Fruit fly (Drosophila melanogaster) whole organism, pupa: ENCODE measurements around the gene Chrac-14.

Experiments
- CG10348 ChIP-seq: fragments of 200-800 bp; sonication (Bioruptor generic); IDR thresholded peaks from 2 replicates; pipeline ENCODE4 v1.3.6; 2022; ENCODE audit warnings: missing biosample characterization, missing genetic modification characterization
- CG12605 ChIP-seq: fragments of 200-800 bp; sonication (Bioruptor generic); IDR thresholded peaks from 2 replicates; pipeline ENCODE4 v1.3.6; 2022; ENCODE audit warnings: missing biosample characterization, missing genetic modification characterization
- CG13204 ChIP-seq: fragments of 200-800 bp; sonication (Bioruptor generic); optimal IDR thresholded peaks from 2 replicates; lab custom pipeline; 2018; ENCODE audit warnings: missing biosample characterization, mild to moderate bottlenecking, missing genetic modification characterization, moderate library complexity
- CG14655 ChIP-seq: fragments of 200-800 bp; sonication (Bioruptor generic); optimal IDR thresholded peaks from 3 replicates; lab custom pipeline; 2017; ENCODE audit warnings: mild to moderate bottlenecking, missing biosample characterization, missing genetic modification reagents, missing genetic modification characterization
- CG15710 ChIP-seq: fragments of 200-800 bp; sonication (Bioruptor generic); optimal IDR thresholded peaks from 2 replicates; lab custom pipeline; 2018; ENCODE audit warnings: missing biosample characterization, mild to moderate bottlenecking, missing genetic modification characterization, moderate library complexity
- CG17806 ChIP-seq: fragments of 200-800 bp; sonication (Bioruptor generic); optimal IDR thresholded peaks from 2 replicates; lab custom pipeline; 2018; ENCODE audit warnings: missing biosample characterization, mild to moderate bottlenecking, missing genetic modification characterization, moderate library complexity
- CG32121 ChIP-seq: fragments of 200-800 bp; sonication (Bioruptor generic); IDR thresholded peaks from 2 replicates; pipeline ENCODE4 v1.3.6; 2022; ENCODE audit warnings: missing biosample characterization, missing genetic modification characterization
- CG34367 ChIP-seq: fragments of 200-800 bp; sonication (Bioruptor generic); optimal IDR thresholded peaks from 2 replicates; lab custom pipeline; 2018; ENCODE audit warnings: missing biosample characterization, mild to moderate bottlenecking, missing genetic modification characterization
- CG4496 ChIP-seq: fragments of 200-800 bp; sonication (Bioruptor generic); IDR thresholded peaks from 3 replicates; pipeline ENCODE4 v1.3.6; 2022; ENCODE audit warnings: missing biosample characterization, missing genetic modification characterization
- CG8159 ChIP-seq: fragments of 200-800 bp; sonication (Bioruptor generic); optimal IDR thresholded peaks from 3 replicates; lab custom pipeline; 2018; ENCODE audit warnings: missing biosample characterization, mild to moderate bottlenecking, missing genetic modification characterization, moderate library complexity
- CG8301 ChIP-seq: fragments of 200-800 bp; sonication (Bioruptor generic); optimal IDR thresholded peaks from 2 replicates; lab custom pipeline; 2018; ENCODE audit warnings: missing biosample characterization, mild to moderate bottlenecking, missing genetic modification characterization
- CG9948 ChIP-seq: fragments of 200-800 bp; sonication (Bioruptor generic); optimal IDR thresholded peaks from 2 replicates; lab custom pipeline; 2018; ENCODE audit warnings: missing biosample characterization, mild to moderate bottlenecking, missing genetic modification characterization, moderate library complexity
- D1 ChIP-seq: fragments of 200-800 bp; sonication (Bioruptor generic); optimal IDR thresholded peaks from 2 replicates; lab custom pipeline; 2018; ENCODE audit warnings: missing biosample characterization, mild to moderate bottlenecking, missing genetic modification characterization, moderate library complexity
- EcR ChIP-seq: fragments of 200-800 bp; sonication (Bioruptor generic); optimal IDR thresholded peaks from 3 replicates; lab custom pipeline; 2019; ENCODE audit warnings: missing biosample characterization, missing genetic modification characterization, mild to moderate bottlenecking, moderate library complexity, missing genetic modification reagents
- Ets98B ChIP-seq: fragments of 200-800 bp; sonication (Bioruptor generic); IDR thresholded peaks from 2 replicates; pipeline ENCODE4 v1.3.6; 2022; ENCODE audit warnings: missing biosample characterization, missing genetic modification characterization
- Pif1A ChIP-seq: fragments of 200-800 bp; sonication (Bioruptor generic); optimal IDR thresholded peaks from 3 replicates; lab custom pipeline; 2016; ENCODE audit warnings: missing biosample characterization, missing genetic modification characterization
- Pif1B ChIP-seq: fragments of 200-800 bp; sonication (Bioruptor generic); optimal IDR thresholded peaks from 3 replicates; lab custom pipeline; 2016; ENCODE audit warnings: missing biosample characterization, missing genetic modification characterization
- Snoo ChIP-seq: fragments of 200-800 bp; sonication (Bioruptor generic); optimal IDR thresholded peaks from 3 replicates; lab custom pipeline; 2017; ENCODE audit warnings: missing biosample characterization, mild to moderate bottlenecking, missing genetic modification characterization, inconsistent platforms
- fd96Ca ChIP-seq: fragments of 200-800 bp; sonication (Bioruptor generic); IDR thresholded peaks from 3 replicates; pipeline ENCODE4 v1.3.6; 2022; ENCODE audit warnings: missing biosample characterization, missing genetic modification characterization
- gl ChIP-seq: fragments of 200-800 bp; sonication (Bioruptor generic); optimal IDR thresholded peaks from 2 replicates; lab custom pipeline; 2018; ENCODE audit warnings: missing biosample characterization, mild to moderate bottlenecking, missing genetic modification characterization
- rn ChIP-seq: fragments of 200-800 bp; sonication (Bioruptor generic); IDR thresholded peaks from 2 replicates; pipeline ENCODE4 v1.3.6; 2022; ENCODE audit warnings: missing biosample characterization, missing genetic modification characterization

Chrac-14 gene

DNA sequence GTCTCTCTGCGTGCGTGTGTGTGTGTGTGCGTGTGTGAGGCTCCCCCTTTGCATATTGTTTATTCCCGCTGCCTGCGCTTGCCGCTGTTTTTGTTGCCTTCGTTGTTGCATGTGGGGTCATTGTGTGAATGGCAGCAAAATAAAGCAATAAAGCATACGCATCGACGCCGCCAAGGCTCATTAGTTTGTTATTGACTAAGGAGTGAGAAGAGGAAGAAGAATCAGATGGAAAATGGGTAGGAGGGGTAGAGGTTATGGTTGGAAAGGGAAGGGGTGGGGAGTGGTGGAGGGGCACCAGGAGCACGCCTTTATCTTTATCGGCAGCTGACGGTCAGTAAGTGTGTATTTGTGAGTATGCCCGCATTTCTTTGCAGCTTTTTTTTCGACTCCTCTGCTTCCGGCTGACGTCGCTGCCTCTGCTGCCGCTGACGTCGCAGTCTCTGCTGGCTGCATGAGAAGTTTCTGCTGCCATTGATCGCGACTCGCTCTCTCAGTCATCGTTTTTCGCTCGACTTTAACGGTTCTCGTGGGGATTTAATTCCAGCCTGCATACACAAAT is 17.7 kb upstream of the Chrac-14 start:
- no peak for TF ChIP-seq CG10348
- no peak for TF ChIP-seq fd96Ca
- no peak for TF ChIP-seq rn (GFP tag; lab: Robert Waterston, UW)
- TF ChIP-seq CG12605: 0 out of 2 replicates have a peak, but pooled peaks have one; percentile 18
- TF ChIP-seq CG8301 (tag; lab: Kevin White, UChicago): no peak
- peak; percentile 1 for TF ChIP-seq CG14655 (GFP tag; lab: Kevin White, UChicago)
- TF ChIP-seq CG34367: no peak
- no peak for TF ChIP-seq CG32121 (GFP tag; lab: Robert Waterston, UW)
- TF ChIP-seq Pif1B (GFP tag; lab: Kevin White, UChicago): no peak
- TF ChIP-seq CG13204: peak; percentile 75
- TF ChIP-seq Snoo (tag; lab: Kevin White, UChicago): no peak
- TF ChIP-seq CG9948 (tag; lab: Kevin White, UChicago): no peak
- peak; percentile 43; the same call in 1 of the 3 replicates for TF ChIP-seq CG4496 (GFP tag; lab: Robert Waterston, UW)
- TF ChIP-seq D1: no peak
- TF ChIP-seq EcR (GFP tag; lab: Kevin White, UChicago): peak; percentile 94
- no peak for TF ChIP-seq Pif1A (GFP tag; lab: Kevin White, UChicago)
- peak; percentile 58 for TF ChIP-seq gl (tag; lab: Kevin White, UChicago)
- TF ChIP-seq CG15710 (tag; lab: Kevin White, UChicago): peak; percentile 28

DNA sequence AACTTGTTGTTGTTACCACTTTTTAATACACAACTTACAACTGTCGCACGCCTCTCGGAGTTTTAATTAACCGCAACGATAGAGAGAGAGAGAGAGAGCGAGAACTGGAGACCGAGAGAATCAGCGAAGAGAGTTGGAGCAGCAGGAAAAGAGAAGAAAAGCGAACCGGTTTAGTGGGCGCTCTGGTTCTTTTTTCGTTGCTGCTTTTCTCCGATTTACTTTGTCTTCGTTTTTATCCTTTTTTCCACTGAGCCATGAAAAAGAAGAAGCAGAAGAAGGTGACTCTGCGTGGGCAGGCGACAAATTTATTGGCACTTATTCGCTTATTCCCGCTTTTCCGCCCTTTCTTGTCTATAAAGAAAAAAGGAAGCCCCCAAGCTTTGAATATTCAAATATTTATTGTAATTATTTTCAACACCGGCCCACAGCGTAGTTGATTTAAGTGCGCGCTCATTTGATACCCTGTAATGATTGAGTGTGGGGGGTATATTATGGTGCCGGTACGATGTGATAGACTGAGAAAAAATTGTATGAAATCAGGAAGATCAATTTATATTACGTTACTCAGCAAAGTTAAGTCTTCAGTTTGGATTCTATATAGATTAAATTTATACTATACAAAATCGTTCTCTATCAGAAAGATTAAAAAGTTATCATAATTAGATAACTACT is 16.8 kb upstream of the Chrac-14 start:
- peak; percentile 7 for TF ChIP-seq CG8301 (tag; lab: Kevin White, UChicago)
- TF ChIP-seq rn (GFP tag; lab: Robert Waterston, UW): no peak
- TF ChIP-seq CG17806 (tag; lab: Kevin White, UChicago): peak; percentile 24
- peak; percentile 66 for TF ChIP-seq CG13204
- peak; percentile 22 for TF ChIP-seq CG14655 (GFP tag; lab: Kevin White, UChicago)
- TF ChIP-seq gl (tag; lab: Kevin White, UChicago): peak; percentile 69
- peak; percentile 38 for TF ChIP-seq CG8159
- TF ChIP-seq CG4496 (GFP tag; lab: Robert Waterston, UW): peak; percentile 57; the same call in 1 of the 3 replicates
- TF ChIP-seq Snoo (tag; lab: Kevin White, UChicago): no peak
- peak; percentile 31 for TF ChIP-seq EcR (GFP tag; lab: Kevin White, UChicago)
- no peak for TF ChIP-seq CG32121 (GFP tag; lab: Robert Waterston, UW)
- TF ChIP-seq Pif1B (GFP tag; lab: Kevin White, UChicago): peak; percentile 6
- TF ChIP-seq Pif1A (GFP tag; lab: Kevin White, UChicago): peak; percentile 47
- no peak for TF ChIP-seq CG9948 (tag; lab: Kevin White, UChicago)
- peak; percentile 11 for TF ChIP-seq CG15710 (tag; lab: Kevin White, UChicago)
- no peak for TF ChIP-seq D1
- TF ChIP-seq CG34367: peak; percentile 43
- no peak for TF ChIP-seq Ets98B (GFP tag; lab: Robert Waterston, UW)
- no peak for TF ChIP-seq CG10348
- TF ChIP-seq CG12605: peak; percentile 36; the same call in 1 of the 2 replicates
- TF ChIP-seq fd96Ca: no peak
- TF ChIP-seq, all 21 proteins: peak for 13

DNA sequence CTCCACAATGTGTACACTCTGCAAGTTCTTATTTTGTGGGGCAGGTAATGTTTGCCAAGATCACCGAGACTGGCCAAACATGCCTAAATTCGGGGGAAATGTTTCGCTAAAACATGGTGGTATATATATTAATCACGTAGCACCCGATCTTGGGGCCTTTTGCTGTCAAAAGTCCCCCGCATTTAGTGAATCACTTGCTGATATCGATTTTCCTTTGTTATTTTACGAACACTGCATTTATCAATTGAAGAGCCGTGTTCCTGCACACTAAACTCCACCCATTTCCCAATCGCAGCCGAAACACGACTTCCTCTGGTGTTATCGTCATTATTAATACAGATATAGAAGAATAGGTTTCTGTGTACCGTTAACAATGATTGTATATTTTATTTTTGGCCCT is 15.5 kb upstream of the Chrac-14 start:
- no peak for TF ChIP-seq fd96Ca
- TF ChIP-seq Snoo (tag; lab: Kevin White, UChicago): no peak
- TF ChIP-seq CG8301 (tag; lab: Kevin White, UChicago): no peak
- no peak for TF ChIP-seq rn (GFP tag; lab: Robert Waterston, UW)
- no peak for TF ChIP-seq EcR (GFP tag; lab: Kevin White, UChicago)
- no peak for TF ChIP-seq gl (tag; lab: Kevin White, UChicago)
- TF ChIP-seq CG10348: no peak
- TF ChIP-seq D1: no peak
- TF ChIP-seq CG13204: no peak
- TF ChIP-seq CG15710 (tag; lab: Kevin White, UChicago): no peak
- TF ChIP-seq Pif1B (GFP tag; lab: Kevin White, UChicago): no peak
- TF ChIP-seq CG17806 (tag; lab: Kevin White, UChicago): no peak
- TF ChIP-seq CG9948 (tag; lab: Kevin White, UChicago): no peak
- no peak for TF ChIP-seq CG8159
- no peak for TF ChIP-seq Ets98B (GFP tag; lab: Robert Waterston, UW)

DNA sequence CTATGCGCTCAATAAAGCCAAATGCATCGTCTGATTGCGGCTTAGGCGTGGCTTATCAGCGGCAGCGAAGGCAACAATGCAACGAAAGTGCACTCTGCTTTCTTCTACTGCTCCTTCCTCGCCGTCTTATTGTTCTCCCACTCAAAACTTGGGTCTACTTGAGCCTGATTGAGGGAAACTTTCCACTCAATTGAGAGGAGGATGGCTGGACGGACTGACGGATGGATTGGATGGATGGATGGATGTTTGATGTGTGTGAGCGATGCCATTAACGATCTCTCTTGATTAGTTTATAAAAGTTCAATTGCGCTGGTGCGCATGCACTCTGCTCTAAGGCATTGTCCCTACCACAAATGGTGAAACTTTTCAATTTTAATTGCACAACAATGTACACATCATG is 14.2 kb upstream of the Chrac-14 start:
- no peak for TF ChIP-seq CG14655 (GFP tag; lab: Kevin White, UChicago)
- TF ChIP-seq Pif1B (GFP tag; lab: Kevin White, UChicago): no peak
- no peak for TF ChIP-seq CG8159
- no peak for TF ChIP-seq CG4496 (GFP tag; lab: Robert Waterston, UW)
- no peak for TF ChIP-seq gl (tag; lab: Kevin White, UChicago)
- no peak for TF ChIP-seq D1
- no peak for TF ChIP-seq CG34367
- TF ChIP-seq CG8301 (tag; lab: Kevin White, UChicago): no peak
- TF ChIP-seq CG15710 (tag; lab: Kevin White, UChicago): no peak
- TF ChIP-seq CG9948 (tag; lab: Kevin White, UChicago): no peak
- TF ChIP-seq CG17806 (tag; lab: Kevin White, UChicago): no peak
- no peak for TF ChIP-seq Ets98B (GFP tag; lab: Robert Waterston, UW)
- no peak for TF ChIP-seq CG10348
- TF ChIP-seq CG13204: no peak
- TF ChIP-seq Pif1A (GFP tag; lab: Kevin White, UChicago): no peak
- TF ChIP-seq Snoo (tag; lab: Kevin White, UChicago): no peak
- no peak for TF ChIP-seq EcR (GFP tag; lab: Kevin White, UChicago)

DNA sequence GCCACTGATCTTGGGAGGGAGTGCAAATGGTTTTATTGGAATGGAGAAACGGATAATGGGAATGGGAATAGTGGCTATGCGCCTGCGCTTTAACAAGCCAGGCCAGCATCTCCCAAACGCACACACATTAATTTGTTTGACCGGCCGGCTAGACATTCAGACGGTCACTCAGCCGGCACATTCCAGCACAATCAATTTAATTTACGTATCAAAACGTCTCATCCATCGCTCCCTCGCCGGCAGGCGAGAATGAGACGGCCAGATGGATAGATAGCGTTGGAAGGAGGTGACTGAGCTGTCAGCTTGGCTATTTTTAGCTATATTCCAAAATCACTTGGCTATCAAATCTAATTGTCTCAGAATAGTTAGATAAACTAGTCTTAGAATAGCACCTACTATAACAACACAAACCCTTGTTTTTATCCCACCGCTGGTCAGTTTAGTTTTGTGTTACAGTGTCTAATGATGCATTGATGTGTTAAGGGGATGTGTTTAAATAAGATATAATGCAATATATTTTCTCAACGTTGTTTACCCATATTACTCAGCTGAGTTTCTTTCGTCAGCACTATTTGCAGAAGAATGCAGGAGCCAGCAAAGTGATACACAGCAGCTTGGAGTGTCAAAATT is 13.6 kb upstream of the Chrac-14 start:
- TF ChIP-seq CG10348: no peak
- TF ChIP-seq CG17806 (tag; lab: Kevin White, UChicago): no peak
- TF ChIP-seq Pif1A (GFP tag; lab: Kevin White, UChicago): peak; percentile 16
- peak; percentile 30 for TF ChIP-seq CG8159
- TF ChIP-seq Pif1B (GFP tag; lab: Kevin White, UChicago): peak; percentile 24
- peak; percentile 4 for TF ChIP-seq CG15710 (tag; lab: Kevin White, UChicago)
